Worm (Caenorhabditis elegans): ENCODE results near the gene wsp-1.

The wsp-1 gene

ce11 chrIV:8175686-8176532 lies 22.8 kb downstream of the wsp-1 start, which contains the start of gene pct-1:
TSS of gene pct-1 (plus strand) at chrIV:8176482.
- TF ChIP-seq ces-1 (GFP tag; optimal IDR thresholded peaks at IDR 0.05) (peak; percentile 69), nhr-76 (tag; optimal IDR thresholded peaks at IDR 0.05) (no peak)

DNA sequence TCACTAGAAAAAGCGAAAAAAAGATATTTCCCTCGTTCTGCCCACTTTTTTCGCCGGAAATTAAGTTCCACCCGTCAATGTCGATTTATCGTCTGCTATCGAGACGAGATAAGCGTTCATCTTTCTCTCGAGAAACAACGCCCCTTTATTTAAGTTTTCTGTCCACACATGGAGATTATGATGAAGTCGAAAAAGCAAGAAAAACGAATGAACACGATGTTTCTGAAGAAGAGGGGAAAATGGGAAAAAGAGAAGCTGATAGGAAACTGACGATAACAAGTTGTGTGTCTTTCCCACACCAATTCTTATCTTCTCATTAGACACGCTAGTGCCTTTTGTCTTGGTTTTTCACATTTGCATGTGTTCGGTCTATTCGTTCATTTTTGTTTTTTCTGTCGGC lies 24.0 kb downstream of the wsp-1 start:
- TF ChIP-seq cnd-1 (tag; optimal IDR thresholded peaks at IDR 0.05) (no peak), nhr-237 (tag; optimal IDR thresholded peaks at IDR 0.05) (no peak), pha-4 (tag; optimal IDR thresholded peaks at IDR 0.05) (no peak), ceh-83 (GFP tag; optimal IDR thresholded peaks at IDR 0.05) (no peak), M03D4.4 (tag; optimal IDR thresholded peaks at IDR 0.05) (no peak), flh-1 (GFP tag; optimal IDR thresholded peaks at IDR 0.05) (no peak), lin-13 (tag; optimal IDR thresholded peaks at IDR 0.05) (no peak), ceh-43 (GFP tag; optimal IDR thresholded peaks at IDR 0.05) (no peak), blmp-1 (tag; optimal IDR thresholded peaks at IDR 0.05) (no peak), sptf-1 (tag; optimal IDR thresholded peaks at IDR 0.05) (no peak), zip-8 (tag; optimal IDR thresholded peaks at IDR 0.05) (no peak), mls-2 (tag; optimal IDR thresholded peaks at IDR 0.05) (no peak), nhr-28 (tag; optimal IDR thresholded peaks at IDR 0.05) (no peak), ztf-11 (tag; optimal IDR thresholded peaks at IDR 0.05) (no peak)

DNA sequence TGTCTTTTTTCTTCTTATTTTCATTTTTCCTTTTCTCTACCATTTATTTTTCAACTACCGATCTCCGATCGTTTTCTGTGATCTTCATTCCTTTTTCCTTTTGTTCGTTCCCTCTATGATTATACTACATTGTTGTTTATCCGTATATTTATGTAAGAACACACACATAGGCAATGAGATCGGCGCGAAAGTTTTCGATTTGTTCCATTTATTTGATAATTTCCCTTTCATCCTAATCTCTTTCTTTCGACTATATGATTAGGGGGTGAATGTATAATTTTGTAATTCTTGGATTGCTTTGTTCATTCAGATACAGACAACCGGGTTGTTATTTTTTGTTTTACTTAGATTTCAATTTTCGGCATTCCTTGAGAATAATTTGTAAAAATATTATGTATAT lies 25.1 kb downstream of the wsp-1 start:
- TF ChIP-seq blmp-1 (tag; optimal IDR thresholded peaks at IDR 0.05): peak; percentile 83
- TF ChIP-seq bed-3 (GFP tag; optimal IDR thresholded peaks at IDR 0.05): no peak

DNA sequence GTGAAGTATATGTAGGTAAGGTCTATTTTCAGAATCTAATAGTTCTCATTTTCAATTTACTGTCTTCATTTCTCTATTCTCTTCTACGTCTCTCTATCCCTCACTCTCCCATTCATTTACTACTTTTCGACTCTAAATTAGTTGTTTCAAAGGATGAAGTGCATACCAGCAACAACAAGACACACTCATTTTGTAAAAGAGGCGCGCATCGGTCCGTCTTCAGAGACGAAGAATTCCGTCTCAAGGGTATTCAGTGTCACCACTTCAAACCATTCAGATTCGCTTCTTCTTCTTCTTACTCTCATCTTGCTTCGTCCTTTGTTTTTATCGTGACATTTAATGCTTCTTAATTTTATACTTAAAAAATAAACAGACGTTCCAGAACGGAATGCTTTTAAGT lies 27.4 kb downstream of the wsp-1 start:
- TF ChIP-seq mab-5 (tag; optimal IDR thresholded peaks at IDR 0.05) (no peak), lin-32 (GFP tag; optimal IDR thresholded peaks at IDR 0.05) (no peak), drap-1 (GFP tag; optimal IDR thresholded peaks at IDR 0.05) (no peak), mep-1 (tag; optimal IDR thresholded peaks at IDR 0.05) (no peak)

DNA sequence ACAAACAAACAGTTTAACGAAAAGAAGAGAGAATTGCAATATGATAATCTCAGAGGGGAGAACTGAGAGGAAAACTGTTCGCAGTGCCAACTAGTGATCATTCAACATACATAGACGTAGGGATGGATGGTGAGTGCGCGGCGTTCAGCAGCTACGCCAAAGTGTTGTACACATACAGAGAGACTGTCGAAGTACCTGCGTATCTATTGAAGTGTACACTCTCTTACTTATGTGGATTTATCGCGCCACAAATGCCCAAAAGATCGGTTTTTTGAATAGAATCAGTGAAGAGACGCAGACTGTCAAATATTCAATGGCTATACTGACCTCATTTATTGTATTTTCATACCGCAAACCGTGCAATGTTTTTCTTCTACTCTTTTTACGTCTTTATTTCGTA lies 28.5 kb downstream of the wsp-1 start:
- TF ChIP-seq ham-2 (GFP tag; optimal IDR thresholded peaks at IDR 0.05) (peak; percentile 86), elt-3 (tag; optimal IDR thresholded peaks at IDR 0.05) (peak; percentile 51), pha-4 (tag; optimal IDR thresholded peaks at IDR 0.05) (peak; percentile 58), ztf-11 (tag; optimal IDR thresholded peaks at IDR 0.05) (no peak), nhr-12 (tag; optimal IDR thresholded peaks at IDR 0.05) (no peak), nhr-237 (tag; optimal IDR thresholded peaks at IDR 0.05) (peak; percentile 29)

ce11 chrIV:8169674-8170073 lies 29.1 kb downstream of the wsp-1 start, which contains the start of gene C07G1.15:
TSS of gene C07G1.15 (plus strand) at chrIV:8169974.
- TF ChIP-seq ces-1 (GFP tag; optimal IDR thresholded peaks at IDR 0.05) (no peak), sem-2 (GFP tag; optimal IDR thresholded peaks at IDR 0.05) (no peak), unc-39 (tag; optimal IDR thresholded peaks at IDR 0.05) (no peak), ceh-39 (tag; optimal IDR thresholded peaks at IDR 0.05) (no peak), hlh-1 (tag; optimal IDR thresholded peaks at IDR 0.05) (no peak), unc-62 (GFP tag; optimal IDR thresholded peaks at IDR 0.05) (no peak), mab-5 (tag; optimal IDR thresholded peaks at IDR 0.05) (no peak), lsy-2 (tag; optimal IDR thresholded peaks at IDR 0.05) (no peak)

- TF ChIP-seq unc-62 (GFP tag; optimal IDR thresholded peaks at IDR 0.05) (no peak), ceh-43 (GFP tag; optimal IDR thresholded peaks at IDR 0.05) (no peak), nhr-28 (tag; optimal IDR thresholded peaks at IDR 0.05) (no peak), lsy-2 (tag; optimal IDR thresholded peaks at IDR 0.05) (no peak), unc-120 (tag; optimal IDR thresholded peaks at IDR 0.05; ENCODE audit: poor library complexity, severe bottlenecking) (no peak), hlh-1 (tag; optimal IDR thresholded peaks at IDR 0.05) (no peak), sptf-1 (tag; optimal IDR thresholded peaks at IDR 0.05) (no peak), mls-2 (tag; optimal IDR thresholded peaks at IDR 0.05) (no peak), pha-4 (tag; optimal IDR thresholded peaks at IDR 0.05) (no peak), lin-13 (tag; optimal IDR thresholded peaks at IDR 0.05) (no peak), mab-5 (tag; optimal IDR thresholded peaks at IDR 0.05) (no peak), snpc-4 (tag; optimal IDR thresholded peaks at IDR 0.05) (no peak), nhr-76 (tag; optimal IDR thresholded peaks at IDR 0.05) (no peak), ztf-11 (tag; optimal IDR thresholded peaks at IDR 0.05) (no peak), sem-2 (GFP tag; optimal IDR thresholded peaks at IDR 0.05) (no peak), nhr-2 (tag; optimal IDR thresholded peaks at IDR 0.05) (no peak)
Measured at ce11 chrIV:8168660-8169059, 30.1 kb downstream of the wsp-1 start, which contains the start of gene clec-52. TSS of gene clec-52 (minus strand) at chrIV:8168760.
